Fruit fly (Drosophila melanogaster) whole organism, embryonic: Measurements from ENCODE around the gene CG31068.

Experiments
- BtbVII ChIP-seq: fragments of 200-800 bp; sonication (Bioruptor generic); optimal IDR thresholded peaks from 3 replicates; lab custom pipeline; 2017; ENCODE audit warnings: missing biosample characterization, mild to moderate bottlenecking, missing genetic modification characterization
- Bteb2 ChIP-seq: fragments of 200-800 bp; sonication (Bioruptor generic); optimal IDR thresholded peaks from 2 replicates; lab custom pipeline; 2016; ENCODE audit warnings: missing biosample characterization, missing genetic modification characterization
- CG10462 ChIP-seq: fragments of 200-800 bp; sonication (Bioruptor generic); optimal IDR thresholded peaks from 2 replicates; lab custom pipeline; 2016; ENCODE audit warnings: missing biosample characterization, missing genetic modification characterization
- CG10543 ChIP-seq: fragments of 200-800 bp; sonication (Bioruptor generic); optimal IDR thresholded peaks from 3 replicates; lab custom pipeline; 2017; ENCODE audit warnings: missing biosample characterization, mild to moderate bottlenecking, missing genetic modification characterization, moderate library complexity
- CG11695 ChIP-seq: fragments of 200-800 bp; sonication (Bioruptor generic); IDR thresholded peaks from 3 replicates; pipeline ENCODE4 v1.3.6; 2022; ENCODE audit warnings: missing biosample characterization, missing genetic modification characterization
- CG12236 ChIP-seq: fragments of 200-800 bp; sonication (Bioruptor generic); optimal IDR thresholded peaks from 2 replicates; lab custom pipeline; 2016; ENCODE audit warnings: missing biosample characterization, missing genetic modification characterization
- CG12659 ChIP-seq: fragments of 200-800 bp; sonication (Bioruptor generic); optimal IDR thresholded peaks from 3 replicates; lab custom pipeline; 2017; ENCODE audit warnings: mild to moderate bottlenecking, missing biosample characterization, missing genetic modification reagents, missing genetic modification characterization
- CG13424 ChIP-seq: fragments of 200-800 bp; sonication (Bioruptor generic); optimal IDR thresholded peaks from 2 replicates; lab custom pipeline; 2019; ENCODE audit warnings: missing biosample characterization, mild to moderate bottlenecking, missing genetic modification characterization, moderate library complexity
- CG13894 ChIP-seq: fragments of 200-800 bp; sonication (Bioruptor generic); optimal IDR thresholded peaks from 3 replicates; lab custom pipeline; 2018; ENCODE audit warnings: missing biosample characterization, mild to moderate bottlenecking, missing genetic modification characterization, moderate library complexity
- CG15073 ChIP-seq: fragments of 200-800 bp; sonication (Bioruptor generic); optimal IDR thresholded peaks from 2 replicates; lab custom pipeline; 2016; ENCODE audit warnings: missing biosample characterization, missing genetic modification characterization
- CG1529 ChIP-seq: fragments of 200-800 bp; sonication (Bioruptor generic); optimal IDR thresholded peaks from 3 replicates; lab custom pipeline; 2018; ENCODE audit warnings: missing biosample characterization, missing genetic modification characterization
- CG15514 ChIP-seq: fragments of 200-800 bp; sonication (Bioruptor generic); optimal IDR thresholded peaks from 3 replicates; lab custom pipeline; 2017; ENCODE audit warnings: missing biosample characterization, missing genetic modification characterization, mild to moderate bottlenecking, moderate library complexity, missing genetic modification reagents
- CG1603 ChIP-seq: fragments of 200-800 bp; sonication (Bioruptor generic); optimal IDR thresholded peaks from 2 replicates; lab custom pipeline; 2019; ENCODE audit warnings: missing biosample characterization, mild to moderate bottlenecking, missing genetic modification characterization, moderate library complexity
- CG16863 ChIP-seq: fragments of 200-800 bp; sonication (Bioruptor generic); optimal IDR thresholded peaks from 3 replicates; lab custom pipeline; 2016; ENCODE audit warnings: missing biosample characterization, missing genetic modification characterization
- CG2116 ChIP-seq: fragments of 200-800 bp; sonication (Bioruptor generic); optimal IDR thresholded peaks from 3 replicates; lab custom pipeline; 2018; ENCODE audit warnings: missing biosample characterization, mild to moderate bottlenecking, missing genetic modification characterization
- CG2129 ChIP-seq: fragments of 200-800 bp; sonication (Bioruptor generic); IDR thresholded peaks from 2 replicates; pipeline ENCODE4 v1.3.6; 2022; ENCODE audit warnings: missing biosample characterization, missing genetic modification characterization; ENCODE audit not compliant: partially characterized antibody
- CG30020 ChIP-seq: fragments of 200-800 bp; optimal IDR thresholded peaks from 2 replicates; lab custom pipeline; 2019; ENCODE audit warnings: missing biosample characterization, mild to moderate bottlenecking, missing genetic modification characterization, moderate library complexity
- CG33557 ChIP-seq: fragments of 200-800 bp; sonication (Bioruptor generic); optimal IDR thresholded peaks from 2 replicates; lab custom pipeline; 2019; ENCODE audit warnings: missing biosample characterization, mild to moderate bottlenecking, missing genetic modification characterization, moderate library complexity
- CG3847 ChIP-seq: fragments of 200-800 bp; sonication (Bioruptor generic); IDR thresholded peaks from 2 replicates; pipeline ENCODE4 v1.3.6; 2022; ENCODE audit warnings: missing biosample characterization, missing genetic modification characterization
- CG4854 ChIP-seq: fragments of 200-800 bp; sonication (Bioruptor generic); optimal IDR thresholded peaks from 2 replicates; lab custom pipeline; 2016; ENCODE audit warnings: missing biosample characterization, missing genetic modification characterization, inconsistent platforms
- CG5180 ChIP-seq: fragments of 200-800 bp; sonication (Bioruptor generic); optimal IDR thresholded peaks from 3 replicates; lab custom pipeline; 2017; ENCODE audit warnings: missing biosample characterization, missing genetic modification characterization, mild to moderate bottlenecking, moderate library complexity, missing genetic modification reagents
- CG6689 ChIP-seq: fragments of 200-800 bp; sonication (Bioruptor generic); IDR thresholded peaks from 2 replicates; pipeline ENCODE4 v1.3.6; 2022; ENCODE audit warnings: missing biosample characterization, missing genetic modification characterization
- CG6765 ChIP-seq: fragments of 200-800 bp; sonication (Bioruptor generic); optimal IDR thresholded peaks from 3 replicates; lab custom pipeline; 2017; ENCODE audit warnings: missing biosample characterization, mild to moderate bottlenecking, missing genetic modification characterization
- Drgx ChIP-seq: fragments of 200-800 bp; sonication (Bioruptor generic); IDR thresholded peaks from 2 replicates; pipeline ENCODE4 v1.3.6; 2022; ENCODE audit warnings: missing biosample characterization, missing genetic modification characterization
- E2f2 ChIP-seq: fragments of 200-800 bp; sonication (Bioruptor generic); IDR thresholded peaks from 2 replicates; pipeline ENCODE4 v1.3.6; 2022; ENCODE audit warnings: missing biosample characterization, missing genetic modification characterization
- GATAe ChIP-seq: fragments of 200-800 bp; sonication (Bioruptor generic); conservative IDR thresholded peaks from 2 replicates; pipeline ENCODE4 v1.3.6; 2022; ENCODE audit warnings: missing biosample characterization, missing genetic modification characterization
- HmgZ ChIP-seq: fragments of 200-800 bp; sonication (Bioruptor generic); optimal IDR thresholded peaks from 2 replicates; lab custom pipeline; 2018; ENCODE audit warnings: missing biosample characterization, mild to moderate bottlenecking, missing genetic modification characterization
- MTF-1 ChIP-seq: fragments of 200-800 bp; sonication (Bioruptor generic); optimal IDR thresholded peaks from 2 replicates; lab custom pipeline; 2018; ENCODE audit warnings: missing biosample characterization, mild to moderate bottlenecking, missing genetic modification characterization, borderline replicate concordance
- Pdp1 ChIP-seq, 2 experiments: fragments of 200-800 bp; sonication (Bioruptor generic); optimal IDR thresholded peaks; 3 replicates each; lab custom pipeline; 2016; ENCODE audit warnings: missing biosample characterization in 2 of 2, missing genetic modification characterization in 2 of 2, mild to moderate bottlenecking in 1 of 2, moderate library complexity in 1 of 2
- Sin3A ChIP-seq: fragments of >200 bp; optimal IDR thresholded peaks from 2 replicates; lab custom pipeline; 2018
- Stat92E ChIP-seq, 3 experiments: fragments of >200 bp in 2 of 3; fragments of 200-800 bp in 1 of 3; sonication (Bioruptor generic) in 1 of 3; optimal IDR thresholded peaks; 2 replicates each; lab custom pipeline; 2017 to 2019; ENCODE audit warnings: missing biosample characterization in 3 of 3, missing genetic modification characterization in 3 of 3, mild to moderate bottlenecking in 1 of 3, moderate library complexity in 1 of 3
- amos ChIP-seq: fragments of 200-800 bp; sonication (Bioruptor generic); IDR thresholded peaks from 2 replicates; pipeline ENCODE4 v1.3.6; 2022; ENCODE audit warnings: missing biosample characterization, missing genetic modification characterization; ENCODE audit not compliant: partially characterized antibody
- ase ChIP-seq: fragments of 200-800 bp; sonication (Bioruptor generic); IDR thresholded peaks from 3 replicates; pipeline ENCODE4 v1.3.6; 2022; ENCODE audit warnings: missing biosample characterization, missing genetic modification characterization
- az2 ChIP-seq: fragments of 200-800 bp; sonication (Bioruptor generic); optimal IDR thresholded peaks from 3 replicates; lab custom pipeline; 2016; ENCODE audit warnings: missing biosample characterization, missing genetic modification characterization
- cato ChIP-seq: fragments of 200-800 bp; sonication (Bioruptor generic); optimal IDR thresholded peaks from 2 replicates; lab custom pipeline; 2016; ENCODE audit warnings: missing biosample characterization, missing genetic modification characterization, borderline replicate concordance
- ems ChIP-seq: fragments of 200-800 bp; sonication (Bioruptor generic); optimal IDR thresholded peaks from 3 replicates; lab custom pipeline; 2016; ENCODE audit warnings: missing biosample characterization, missing genetic modification characterization
- grau ChIP-seq: fragments of 200-800 bp; optimal IDR thresholded peaks from 3 replicates; lab custom pipeline; 2019; ENCODE audit warnings: missing biosample characterization, mild to moderate bottlenecking, missing genetic modification characterization, moderate library complexity
- ken ChIP-seq: fragments of 200-800 bp; sonication (Bioruptor generic); IDR thresholded peaks from 3 replicates; pipeline ENCODE4 v1.3.6; 2022; ENCODE audit warnings: missing biosample characterization, missing genetic modification characterization
- maf-S ChIP-seq: fragments of 200-800 bp; sonication (Bioruptor generic); optimal IDR thresholded peaks from 2 replicates; lab custom pipeline; 2016; ENCODE audit warnings: missing biosample characterization, missing genetic modification characterization
- oc ChIP-seq: fragments of 200-800 bp; sonication (Bioruptor generic); optimal IDR thresholded peaks from 2 replicates; lab custom pipeline; 2018; ENCODE audit warnings: missing biosample characterization, mild to moderate bottlenecking, missing genetic modification characterization, moderate library complexity
- pum ChIP-seq: fragments of 200-800 bp; sonication (Bioruptor generic); optimal IDR thresholded peaks from 2 replicates; lab custom pipeline; 2016; ENCODE audit warnings: missing biosample characterization, missing genetic modification characterization
- rib ChIP-seq: fragments of 200-800 bp; sonication (Bioruptor generic); IDR thresholded peaks from 2 replicates; pipeline ENCODE4 v1.3.6; 2022; ENCODE audit warnings: missing biosample characterization, missing genetic modification characterization
- ro ChIP-seq: fragments of 200-800 bp; sonication (Bioruptor generic); IDR thresholded peaks from 2 replicates; pipeline ENCODE4 v1.3.6; 2022; ENCODE audit warnings: missing biosample characterization, missing genetic modification characterization
- run ChIP-seq: fragments of 200-800 bp; sonication (Bioruptor generic); optimal IDR thresholded peaks from 3 replicates; lab custom pipeline; 2018; ENCODE audit warnings: missing biosample characterization, mild to moderate bottlenecking, missing genetic modification characterization
- slbo ChIP-seq: fragments of 200-800 bp; sonication (Bioruptor generic); IDR thresholded peaks from 2 replicates; pipeline ENCODE4 v1.3.6; 2022; ENCODE audit warnings: missing biosample characterization, missing genetic modification characterization
- slp2 ChIP-seq: fragments of 200-800 bp; sonication (Bioruptor generic); optimal IDR thresholded peaks from 2 replicates; lab custom pipeline; 2016; ENCODE audit warnings: missing biosample characterization, missing genetic modification characterization
- stc ChIP-seq: fragments of 200-800 bp; sonication (Bioruptor generic); IDR thresholded peaks from 2 replicates; pipeline ENCODE4 v1.3.6; 2022; ENCODE audit warnings: missing biosample characterization, missing genetic modification characterization
- tap ChIP-seq: fragments of 200-800 bp; optimal IDR thresholded peaks from 3 replicates; lab custom pipeline; 2019; ENCODE audit warnings: missing biosample characterization, mild to moderate bottlenecking, missing genetic modification characterization, moderate library complexity
- yki ChIP-seq: fragments of >200 bp; optimal IDR thresholded peaks from 3 replicates; lab custom pipeline; 2018
- zfh1 ChIP-seq: fragments of 200-800 bp; sonication (Bioruptor generic); IDR thresholded peaks from 3 replicates; pipeline ENCODE4 v1.3.6; 2022; ENCODE audit warnings: missing biosample characterization, missing genetic modification characterization

Gene CG31068

DNA sequence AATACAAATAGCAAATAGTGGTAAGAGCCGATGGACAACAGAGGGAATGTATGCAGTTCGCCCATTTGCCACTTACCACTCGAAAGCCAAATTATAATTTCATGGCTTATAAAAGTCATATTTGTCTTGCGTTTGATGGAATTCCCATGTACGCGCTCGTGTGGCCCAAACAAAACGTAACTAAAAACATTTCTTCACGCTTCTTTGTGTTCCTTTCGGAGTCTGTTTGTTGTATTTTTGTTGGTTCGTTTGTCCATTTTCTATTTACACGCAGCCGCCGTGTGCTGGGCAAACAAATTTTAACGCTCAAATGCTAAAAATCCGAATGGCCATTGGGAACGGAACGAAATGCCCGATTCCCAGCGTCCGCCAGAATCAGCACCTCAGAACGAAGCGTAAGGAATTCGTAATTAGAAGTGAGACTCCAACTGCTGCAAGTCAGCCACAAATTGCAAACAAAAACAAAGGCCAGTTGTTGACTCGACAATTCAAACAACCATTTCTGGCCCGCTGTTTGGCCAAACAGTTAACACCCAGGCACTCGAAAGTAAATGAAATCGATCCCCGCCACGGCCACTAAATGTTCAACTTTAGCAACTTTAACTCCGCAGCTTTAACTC lies 24.7 kb upstream of the CG31068 start (continued):
- TF ChIP-seq oc (tag; lab: Kevin White, UChicago) (no peak), tap (peak; percentile 30), slp2 (no peak), Sin3A (lab: Kevin White, UChicago) (no peak), CG30020 (tag; lab: Kevin White, UChicago) (no peak), stc (0 out of 2 replicates have a peak, but pooled peaks have one; percentile 16), CG10543 (GFP tag; lab: Kevin White, UChicago) (peak; percentile 29), zfh1 (GFP tag; lab: Robert Waterston, UW) (peak; percentile 64; the same call in 1 of the 3 replicates), pum (GFP tag; lab: Kevin White, UChicago) (peak; percentile 17), Drgx (GFP tag; lab: Robert Waterston, UW) (no peak), CG15073 (GFP tag; lab: Kevin White, UChicago) (no peak), CG6689 (GFP tag; lab: Robert Waterston, UW) (no peak), CG15514 (peak; percentile 12), CG33557 (GFP tag; lab: Kevin White, UChicago) (peak; percentile 64), CG5180 (GFP tag; lab: Kevin White, UChicago) (peak; percentile 49), az2 (GFP tag; lab: Kevin White, UChicago) (no peak), maf-S (GFP tag; lab: Kevin White, UChicago) (peak; percentile 37), E2f2 (GFP tag; lab: Robert Waterston, UW) (0 out of 2 replicates have a peak, but pooled peaks have one; percentile 10), CG3847 (GFP tag; lab: Robert Waterston, UW) (peak; percentile 36), Bteb2 (GFP tag; lab: Kevin White, UChicago) (no peak), cato (GFP tag; lab: Kevin White, UChicago) (peak; percentile 28), grau (no peak), amos (GFP tag; lab: Robert Waterston, UW) (no peak), yki (no peak), rib (GFP tag; lab: Robert Waterston, UW) (no peak), CG1529 (GFP tag; lab: Kevin White, UChicago) (peak; percentile 5), slbo (GFP tag; lab: Robert Waterston, UW) (no peak), CG4854 (GFP tag; lab: Kevin White, UChicago) (no peak), CG11695 (GFP tag; lab: Robert Waterston, UW) (peak; percentile 58; the same call in 1 of the 3 replicates), Stat92E (GFP tag; optimal IDR thresholded peaks at IDR 0.05; lab: Kevin White, UChicago) (no peak), run (no peak), CG10462 (GFP tag; lab: Kevin White, UChicago) (peak; percentile 1), CG6765 (GFP tag; lab: Kevin White, UChicago) (peak; percentile 25), BtbVII (GFP tag; lab: Kevin White, UChicago) (peak; percentile 27), HmgZ (tag; lab: Kevin White, UChicago) (peak; percentile 9), CG12236 (GFP tag; lab: Kevin White, UChicago) (peak; percentile 45), CG13894 (no peak), CG1603 (tag; lab: Kevin White, UChicago) (peak; percentile 55), CG2129 (GFP tag; lab: Robert Waterston, UW) (no peak), CG2116 (GFP tag; lab: Kevin White, UChicago) (peak; percentile 4), ase (GFP tag; lab: Robert Waterston, UW) (peak; percentile 52; the same call in 1 of the 3 replicates), CG12659 (peak; percentile 36), GATAe (no peak), ken (GFP tag; lab: Robert Waterston, UW) (no peak), CG13424 (peak; percentile 22), Pdp1 (GFP tag; optimal IDR thresholded peaks at IDR 0.05; lab: Kevin White, UChicago) (peak; percentile 2 to 25), MTF-1 (GFP tag; lab: Kevin White, UChicago) (peak; percentile 46), ro (GFP tag; lab: Robert Waterston, UW) (no peak), ems (GFP tag; lab: Kevin White, UChicago) (no peak), CG16863 (GFP tag; lab: Kevin White, UChicago) (peak; percentile 43)
